Fruit fly (Drosophila melanogaster): Measurements from ENCODE around the gene pico.

Gene pico

dm6 chrX:19806137-19806536, 45.7 kb downstream of the pico start:
- no peak for TF ChIP-seq Crg-1 (GFP tag; optimal IDR thresholded peaks at IDR 0.05)
- no peak for TF ChIP-seq pad (GFP tag; optimal IDR thresholded peaks at IDR 0.05)
- TF ChIP-seq kay (GFP tag; ENCODE audit: borderline replicate concordance) = no peak
- no peak for TF ChIP-seq CG7101 (tag; optimal IDR thresholded peaks at IDR 0.05)
- no peak for TF ChIP-seq CG7045 (GFP tag; optimal IDR thresholded peaks at IDR 0.05)
- no peak for TF ChIP-seq Mnt (GFP tag; optimal IDR thresholded peaks at IDR 0.05)
- TF ChIP-seq toe (GFP tag; optimal IDR thresholded peaks at IDR 0.05) = no peak
- TF ChIP-seq cnc (optimal IDR thresholded peaks at IDR 0.05) = no peak
- no peak for TF ChIP-seq CG11617 (GFP tag; optimal IDR thresholded peaks at IDR 0.05)
- TF ChIP-seq CG5204 (GFP tag; optimal IDR thresholded peaks at IDR 0.05) = no peak
- no peak for TF ChIP-seq CG33017 (tag; optimal IDR thresholded peaks at IDR 0.05)
- TF ChIP-seq tj (GFP tag; optimal IDR thresholded peaks at IDR 0.05) = no peak
- TF ChIP-seq CG12768 (GFP tag; optimal IDR thresholded peaks at IDR 0.05) = no peak
- no peak for TF ChIP-seq Clk (GFP tag; optimal IDR thresholded peaks at IDR 0.05)
- no peak for TF ChIP-seq bab1 (GFP tag; optimal IDR thresholded peaks at IDR 0.05)
- no peak for TF ChIP-seq CG1620 (GFP tag; optimal IDR thresholded peaks at IDR 0.05)
- no peak for TF ChIP-seq Hr96 (GFP tag; optimal IDR thresholded peaks at IDR 0.05)
- no peak for TF ChIP-seq ovo (GFP tag; optimal IDR thresholded peaks at IDR 0.05)
- TF ChIP-seq cic (GFP tag; optimal IDR thresholded peaks at IDR 0.05) = no peak

dm6 chrX:19795808-19796207, 56.1 kb downstream of the pico start:
- TF ChIP-seq CG7045 (GFP tag; optimal IDR thresholded peaks at IDR 0.05) = no peak
- TF ChIP-seq CG5204 (GFP tag; optimal IDR thresholded peaks at IDR 0.05) = no peak
- TF ChIP-seq Crg-1 (GFP tag; optimal IDR thresholded peaks at IDR 0.05) = no peak
- no peak for TF ChIP-seq kay (GFP tag; ENCODE audit: borderline replicate concordance)
- TF ChIP-seq CG1620 (GFP tag; optimal IDR thresholded peaks at IDR 0.05) = no peak
- TF ChIP-seq ovo (GFP tag; optimal IDR thresholded peaks at IDR 0.05) = no peak
- TF ChIP-seq cic (GFP tag; optimal IDR thresholded peaks at IDR 0.05) = no peak
- TF ChIP-seq bab1 (GFP tag; optimal IDR thresholded peaks at IDR 0.05) = no peak
- TF ChIP-seq pad (GFP tag; optimal IDR thresholded peaks at IDR 0.05) = no peak
- TF ChIP-seq CG7101 (tag; optimal IDR thresholded peaks at IDR 0.05) = no peak
- no peak for TF ChIP-seq CG12768 (GFP tag; optimal IDR thresholded peaks at IDR 0.05)
- TF ChIP-seq CG14711 (tag; optimal IDR thresholded peaks at IDR 0.05) = no peak
- no peak for TF ChIP-seq Hr96 (GFP tag; optimal IDR thresholded peaks at IDR 0.05)
- no peak for TF ChIP-seq CG11617 (GFP tag; optimal IDR thresholded peaks at IDR 0.05)
- TF ChIP-seq Clk (GFP tag; optimal IDR thresholded peaks at IDR 0.05) = no peak
- TF ChIP-seq tj (GFP tag; optimal IDR thresholded peaks at IDR 0.05) = no peak
- no peak for TF ChIP-seq cnc (optimal IDR thresholded peaks at IDR 0.05)

- TF ChIP-seq cnc (optimal IDR thresholded peaks at IDR 0.05) (no peak), tj (GFP tag; optimal IDR thresholded peaks at IDR 0.05) (no peak), toe (GFP tag; optimal IDR thresholded peaks at IDR 0.05) (no peak), kay (GFP tag; ENCODE audit: borderline replicate concordance) (no peak), Mnt (GFP tag; optimal IDR thresholded peaks at IDR 0.05) (no peak), CG7101 (tag; optimal IDR thresholded peaks at IDR 0.05) (no peak), CG5204 (GFP tag; optimal IDR thresholded peaks at IDR 0.05) (no peak)
Observed at dm6 chrX:19792572-19792971, 59.3 kb downstream of the pico start.

- TF ChIP-seq CG1620 (GFP tag; optimal IDR thresholded peaks at IDR 0.05) = no peak
- no peak for TF ChIP-seq cic (GFP tag; optimal IDR thresholded peaks at IDR 0.05)
- no peak for TF ChIP-seq bab1 (GFP tag; optimal IDR thresholded peaks at IDR 0.05)
- TF ChIP-seq toe (GFP tag; optimal IDR thresholded peaks at IDR 0.05) = no peak
- TF ChIP-seq pad (GFP tag; optimal IDR thresholded peaks at IDR 0.05) = no peak
- TF ChIP-seq CG33017 (tag; optimal IDR thresholded peaks at IDR 0.05) = no peak
- TF ChIP-seq cnc (optimal IDR thresholded peaks at IDR 0.05) = no peak
- no peak for TF ChIP-seq CG11617 (GFP tag; optimal IDR thresholded peaks at IDR 0.05)
- no peak for TF ChIP-seq CG7101 (tag; optimal IDR thresholded peaks at IDR 0.05)
- TF ChIP-seq ovo (GFP tag; optimal IDR thresholded peaks at IDR 0.05) = no peak
- TF ChIP-seq Crg-1 (GFP tag; optimal IDR thresholded peaks at IDR 0.05) = no peak
- no peak for TF ChIP-seq CG14711 (tag; optimal IDR thresholded peaks at IDR 0.05)
- TF ChIP-seq Clk (GFP tag; optimal IDR thresholded peaks at IDR 0.05) = no peak
- no peak for TF ChIP-seq CG5204 (GFP tag; optimal IDR thresholded peaks at IDR 0.05)
- TF ChIP-seq tj (GFP tag; optimal IDR thresholded peaks at IDR 0.05) = no peak
- no peak for TF ChIP-seq CG12768 (GFP tag; optimal IDR thresholded peaks at IDR 0.05)
- TF ChIP-seq kay (GFP tag; ENCODE audit: borderline replicate concordance) = no peak
- no peak for TF ChIP-seq Hr96 (GFP tag; optimal IDR thresholded peaks at IDR 0.05)
- TF ChIP-seq Mnt (GFP tag; optimal IDR thresholded peaks at IDR 0.05) = no peak
- no peak for TF ChIP-seq CG7045 (GFP tag; optimal IDR thresholded peaks at IDR 0.05)
Observed at dm6 chrX:19791832-19792231, 60.0 kb downstream of the pico start.

- TF ChIP-seq toe (GFP tag; optimal IDR thresholded peaks at IDR 0.05) (no peak), cic (GFP tag; optimal IDR thresholded peaks at IDR 0.05) (no peak), Hr96 (GFP tag; optimal IDR thresholded peaks at IDR 0.05) (no peak), pad (GFP tag; optimal IDR thresholded peaks at IDR 0.05) (no peak), Clk (GFP tag; optimal IDR thresholded peaks at IDR 0.05) (no peak), CG12768 (GFP tag; optimal IDR thresholded peaks at IDR 0.05) (no peak), cnc (optimal IDR thresholded peaks at IDR 0.05) (no peak), CG33017 (tag; optimal IDR thresholded peaks at IDR 0.05) (no peak), CG1620 (GFP tag; optimal IDR thresholded peaks at IDR 0.05) (no peak), tj (GFP tag; optimal IDR thresholded peaks at IDR 0.05) (no peak), ovo (GFP tag; optimal IDR thresholded peaks at IDR 0.05) (no peak)
Observed at dm6 chrX:19788621-19788944, 63.3 kb downstream of the pico start.

dm6 chrX:19787921-19788620, 63.8 kb downstream of the pico start:
- TF ChIP-seq tj (GFP tag; optimal IDR thresholded peaks at IDR 0.05) (no peak), CG12768 (GFP tag; optimal IDR thresholded peaks at IDR 0.05) (no peak), CG5204 (GFP tag; optimal IDR thresholded peaks at IDR 0.05) (no peak), bab1 (GFP tag; optimal IDR thresholded peaks at IDR 0.05) (no peak), CG7045 (GFP tag; optimal IDR thresholded peaks at IDR 0.05) (no peak), CG11617 (GFP tag; optimal IDR thresholded peaks at IDR 0.05) (no peak), CG7101 (tag; optimal IDR thresholded peaks at IDR 0.05) (no peak), CG33017 (tag; optimal IDR thresholded peaks at IDR 0.05) (no peak), CG14711 (tag; optimal IDR thresholded peaks at IDR 0.05) (no peak)
